Worm (Caenorhabditis elegans) whole organism, L1 larva: Measurements from ENCODE around the gene cam-1.

Source experiments
- F16B12.6 ChIP-seq: fragments of 150-350 bp; optimal IDR thresholded peaks from 2 replicates; lab custom pipeline; 2014; ENCODE audit warnings: missing biosample characterization, missing genetic modification characterization
- ces-1 ChIP-seq: fragments of 150-350 bp; optimal IDR thresholded peaks from 2 replicates; lab custom pipeline; 2014; ENCODE audit warnings: missing biosample characterization, missing genetic modification reagents, missing genetic modification characterization
- egl-27 ChIP-seq, 2 experiments: fragments of 150-350 bp in 1 of 2; sonication (generic microtip); optimal IDR thresholded peaks; 3 replicates each; lab custom pipeline; 2017 to 2018; ENCODE audit warnings: missing biosample characterization in 2 of 2, missing genetic modification characterization in 2 of 2, missing genetic modification reagents in 2 of 2
- nhr-11 ChIP-seq: fragments of 150-350 bp; optimal IDR thresholded peaks from 2 replicates; lab custom pipeline; 2014; ENCODE audit warnings: missing biosample characterization, missing genetic modification characterization
- nhr-12 ChIP-seq: sonication (generic microtip); optimal IDR thresholded peaks from 2 replicates; lab custom pipeline; 2017; ENCODE audit warnings: missing biosample characterization, missing genetic modification characterization
- nhr-237 ChIP-seq: fragments of 150-350 bp; optimal IDR thresholded peaks from 2 replicates; lab custom pipeline; 2014; ENCODE audit warnings: missing biosample characterization, missing genetic modification characterization
- snpc-4 ChIP-seq: fragments of 150-350 bp; optimal IDR thresholded peaks from 2 replicates; lab custom pipeline; 2014; ENCODE audit warnings: missing biosample characterization, missing genetic modification characterization
- unc-62 ChIP-seq: fragments of 150-350 bp; optimal IDR thresholded peaks from 2 replicates; lab custom pipeline; 2014; ENCODE audit warnings: missing biosample characterization, missing genetic modification reagents, missing genetic modification characterization
- ztf-4 ChIP-seq: fragments of 150-350 bp; optimal IDR thresholded peaks from 2 replicates; lab custom pipeline; 2014; ENCODE audit warnings: missing biosample characterization, missing genetic modification characterization

- TF ChIP-seq ces-1 (GFP tag; lab: Kevin White, UChicago) (no peak), nhr-12 (tag; lab: Kevin White, UChicago) (no peak), nhr-237 (tag; lab: Kevin White, UChicago) (no peak), nhr-11 (no peak), egl-27 (tag; optimal IDR thresholded peaks at IDR 0.05; lab: Kevin White, UChicago) (no peak), snpc-4 (no peak), ztf-4 (tag; lab: Kevin White, UChicago) (no peak), F16B12.6 (tag; lab: Kevin White, UChicago) (no peak), unc-62 (no peak)
Measured at ce11 chrII:9266252-9266651, 43.9 kb downstream of the cam-1 start.
